Fruit fly (Drosophila melanogaster): ENCODE measurements around the gene CG15576.
A peak's percentile ranks its signal among the peaks of the same experiment; 100 is the strongest.

The CG15576 gene

dm6 chrX:4268401-4268800, 15.8 kb upstream of the CG15576 start, which contains the start of gene CG15572:
Gene CG15572 (plus strand): TSS chrX:4268701.
- TF ChIP-seq gl (tag; optimal IDR thresholded peaks at IDR 0.05) (no peak), Snoo (tag; optimal IDR thresholded peaks at IDR 0.05) (no peak), Pif1B (GFP tag; optimal IDR thresholded peaks at IDR 0.05) (no peak), EcR (GFP tag; optimal IDR thresholded peaks at IDR 0.05) (no peak)

dm6 chrX:4265797-4266196, 13.2 kb upstream of the CG15576 start, which contains the start of gene CG12691:
Gene CG12691 (plus strand): TSS chrX:4266097.
- TF ChIP-seq D1 (tag; optimal IDR thresholded peaks at IDR 0.05) = no peak
- TF ChIP-seq gl (tag; optimal IDR thresholded peaks at IDR 0.05) = no peak
- no peak for TF ChIP-seq CG32121 (GFP tag; IDR thresholded peaks at IDR 0.05)
- no peak for TF ChIP-seq Pif1B (GFP tag; optimal IDR thresholded peaks at IDR 0.05)
- TF ChIP-seq CG8159 (tag; optimal IDR thresholded peaks at IDR 0.05) = no peak
- no peak for TF ChIP-seq CG13204 (GFP tag; optimal IDR thresholded peaks at IDR 0.05)
- no peak for TF ChIP-seq Ets98B (GFP tag; IDR thresholded peaks at IDR 0.05)
- no peak for TF ChIP-seq CG17806 (tag; optimal IDR thresholded peaks at IDR 0.05)
- no peak for TF ChIP-seq CG4496 (GFP tag; IDR thresholded peaks at IDR 0.05)
- no peak for TF ChIP-seq fd96Ca (GFP tag; IDR thresholded peaks at IDR 0.05)
- TF ChIP-seq CG15710 (tag; optimal IDR thresholded peaks at IDR 0.05) = no peak
- TF ChIP-seq Pif1A (GFP tag; optimal IDR thresholded peaks at IDR 0.05) = no peak
- no peak for TF ChIP-seq Snoo (tag; optimal IDR thresholded peaks at IDR 0.05)
- no peak for TF ChIP-seq CG10348 (GFP tag; IDR thresholded peaks at IDR 0.05)
- no peak for TF ChIP-seq CG12605 (GFP tag; IDR thresholded peaks at IDR 0.05)
- TF ChIP-seq CG8301 (tag; optimal IDR thresholded peaks at IDR 0.05) = no peak
- no peak for TF ChIP-seq CG9948 (tag; optimal IDR thresholded peaks at IDR 0.05)
- no peak for TF ChIP-seq CG14655 (GFP tag; optimal IDR thresholded peaks at IDR 0.05)
- no peak for TF ChIP-seq EcR (GFP tag; optimal IDR thresholded peaks at IDR 0.05)

dm6 chrX:4265327-4265726, 12.7 kb upstream of the CG15576 start:
- TF ChIP-seq Pif1A (GFP tag; optimal IDR thresholded peaks at IDR 0.05) (no peak), CG15710 (tag; optimal IDR thresholded peaks at IDR 0.05) (no peak)

- no peak for TF ChIP-seq CG34367 (tag; optimal IDR thresholded peaks at IDR 0.05)
- no peak for TF ChIP-seq D1 (tag; optimal IDR thresholded peaks at IDR 0.05)
- no peak for TF ChIP-seq CG13204 (GFP tag; optimal IDR thresholded peaks at IDR 0.05)
- peak; percentile 53 for TF ChIP-seq CG14655 (GFP tag; optimal IDR thresholded peaks at IDR 0.05)
- peak; percentile 66 for TF ChIP-seq Ets98B (GFP tag; IDR thresholded peaks at IDR 0.05)
- peak; percentile 52; the same call in 2 of the 3 replicates for TF ChIP-seq CG4496 (GFP tag; IDR thresholded peaks at IDR 0.05)
- peak; percentile 61; the same call in 2 of the 3 replicates for TF ChIP-seq fd96Ca (GFP tag; IDR thresholded peaks at IDR 0.05)
- 0 out of 2 replicates have a peak, but pooled peaks have one; percentile 7 for TF ChIP-seq rn (GFP tag; IDR thresholded peaks at IDR 0.05)
- no peak for TF ChIP-seq gl (tag; optimal IDR thresholded peaks at IDR 0.05)
- peak; percentile 19 for TF ChIP-seq Pif1A (GFP tag; optimal IDR thresholded peaks at IDR 0.05)
- no peak for TF ChIP-seq Snoo (tag; optimal IDR thresholded peaks at IDR 0.05)
- TF ChIP-seq CG17806 (tag; optimal IDR thresholded peaks at IDR 0.05) = peak; percentile 15
- TF ChIP-seq CG8301 (tag; optimal IDR thresholded peaks at IDR 0.05) = peak; percentile 47
- TF ChIP-seq CG10348 (GFP tag; IDR thresholded peaks at IDR 0.05) = no peak
- TF ChIP-seq EcR (GFP tag; optimal IDR thresholded peaks at IDR 0.05) = no peak
- 0 out of 2 replicates have a peak, but pooled peaks have one; percentile 10 for TF ChIP-seq CG12605 (GFP tag; IDR thresholded peaks at IDR 0.05)
- TF ChIP-seq CG32121 (GFP tag; IDR thresholded peaks at IDR 0.05) = peak; percentile 64
- TF ChIP-seq CG9948 (tag; optimal IDR thresholded peaks at IDR 0.05) = peak; percentile 13
- TF ChIP-seq CG15710 (tag; optimal IDR thresholded peaks at IDR 0.05) = peak; percentile 4
- no peak for TF ChIP-seq Pif1B (GFP tag; optimal IDR thresholded peaks at IDR 0.05)
- TF ChIP-seq CG8159 (tag; optimal IDR thresholded peaks at IDR 0.05) = peak; percentile 32
Observed at dm6 chrX:4264319-4264718, 11.7 kb upstream of the CG15576 start.

- TF ChIP-seq CG8301 (tag; optimal IDR thresholded peaks at IDR 0.05) = peak; percentile 22
- peak; percentile 32 for TF ChIP-seq CG17806 (tag; optimal IDR thresholded peaks at IDR 0.05)
- TF ChIP-seq CG15710 (tag; optimal IDR thresholded peaks at IDR 0.05) = peak; percentile 43
- TF ChIP-seq fd96Ca (GFP tag; IDR thresholded peaks at IDR 0.05) = peak; percentile 46; the same call in 1 of the 3 replicates
- TF ChIP-seq CG34367 (tag; optimal IDR thresholded peaks at IDR 0.05) = peak; percentile 14
- no peak for TF ChIP-seq gl (tag; optimal IDR thresholded peaks at IDR 0.05)
- peak; percentile 26; the same call in 1 of the 2 replicates for TF ChIP-seq Ets98B (GFP tag; IDR thresholded peaks at IDR 0.05)
- TF ChIP-seq rn (GFP tag; IDR thresholded peaks at IDR 0.05) = no peak
- TF ChIP-seq Pif1A (GFP tag; optimal IDR thresholded peaks at IDR 0.05) = peak; percentile 27
- no peak for TF ChIP-seq Snoo (tag; optimal IDR thresholded peaks at IDR 0.05)
- TF ChIP-seq CG4496 (GFP tag; IDR thresholded peaks at IDR 0.05) = 0 out of 3 replicates have a peak, but pooled peaks have one; percentile 37
- TF ChIP-seq CG14655 (GFP tag; optimal IDR thresholded peaks at IDR 0.05) = peak; percentile 46
- peak; percentile 46 for TF ChIP-seq CG8159 (tag; optimal IDR thresholded peaks at IDR 0.05)
- TF ChIP-seq CG9948 (tag; optimal IDR thresholded peaks at IDR 0.05) = peak; percentile 40
Observed at dm6 chrX:4262661-4263060, 10.1 kb upstream of the CG15576 start.

- TF ChIP-seq Snoo (tag; optimal IDR thresholded peaks at IDR 0.05) = no peak
- TF ChIP-seq CG9948 (tag; optimal IDR thresholded peaks at IDR 0.05) = no peak
- TF ChIP-seq CG12605 (GFP tag; IDR thresholded peaks at IDR 0.05) = no peak
- TF ChIP-seq Ets98B (GFP tag; IDR thresholded peaks at IDR 0.05) = no peak
- TF ChIP-seq CG4496 (GFP tag; IDR thresholded peaks at IDR 0.05) = no peak
- no peak for TF ChIP-seq CG34367 (tag; optimal IDR thresholded peaks at IDR 0.05)
- no peak for TF ChIP-seq D1 (tag; optimal IDR thresholded peaks at IDR 0.05)
- TF ChIP-seq CG10348 (GFP tag; IDR thresholded peaks at IDR 0.05) = no peak
- no peak for TF ChIP-seq Pif1A (GFP tag; optimal IDR thresholded peaks at IDR 0.05)
Observed at dm6 chrX:4248077-4248476, 4.5 kb downstream of the CG15576 start, which contains the start of gene CG43135. Gene CG43135 (plus strand): TSS chrX:4248377.
